Fruit fly (Drosophila melanogaster) whole organism, prepupa: Measurements from ENCODE around the gene Nf-YA.

ENCODE experiments used
- CG10631 ChIP-seq: fragments of 200-800 bp; sonication (Bioruptor generic); optimal IDR thresholded peaks from 2 replicates; lab custom pipeline; 2016; ENCODE audit warnings: missing biosample characterization, missing genetic modification characterization
- CG10669 ChIP-seq: fragments of 200-800 bp; sonication (Bioruptor generic); optimal IDR thresholded peaks from 3 replicates; lab custom pipeline; 2018; ENCODE audit warnings: missing biosample characterization, mild to moderate bottlenecking, missing genetic modification characterization, moderate library complexity
- CG11294 ChIP-seq: fragments of 200-800 bp; sonication (Bioruptor generic); IDR thresholded peaks from 2 replicates; pipeline ENCODE4 v1.3.6; 2022; ENCODE audit warnings: missing biosample characterization, missing genetic modification characterization
- CG11762 ChIP-seq: fragments of 200-800 bp; sonication (Bioruptor generic); optimal IDR thresholded peaks from 3 replicates; lab custom pipeline; 2016; ENCODE audit warnings: missing biosample characterization, missing genetic modification characterization; ENCODE audit not compliant: insufficient read depth
- CG11902 ChIP-seq: fragments of 200-800 bp; sonication (Bioruptor generic); optimal IDR thresholded peaks from 3 replicates; lab custom pipeline; 2016; ENCODE audit warnings: missing biosample characterization, missing genetic modification characterization
- CG15336 ChIP-seq: fragments of 200-800 bp; sonication (Bioruptor generic); IDR thresholded peaks from 2 replicates; pipeline ENCODE4 v1.3.6; 2022; ENCODE audit warnings: missing biosample characterization, missing genetic modification characterization
- CG1621 ChIP-seq: fragments of 200-800 bp; sonication (Bioruptor generic); optimal IDR thresholded peaks from 3 replicates; lab custom pipeline; 2018; ENCODE audit warnings: missing biosample characterization, mild to moderate bottlenecking, missing genetic modification characterization
- CG16779 ChIP-seq: fragments of 200-800 bp; sonication (Bioruptor generic); optimal IDR thresholded peaks from 3 replicates; lab custom pipeline; 2017; ENCODE audit warnings: missing biosample characterization, mild to moderate bottlenecking, missing genetic modification characterization
- CG3032 ChIP-seq: fragments of 200-800 bp; optimal IDR thresholded peaks from 2 replicates; lab custom pipeline; 2019; ENCODE audit warnings: missing biosample characterization, mild to moderate bottlenecking, missing genetic modification characterization, moderate library complexity
- CG31627 ChIP-seq: fragments of 200-800 bp; sonication (Bioruptor generic); optimal IDR thresholded peaks from 3 replicates; lab custom pipeline; 2016; ENCODE audit warnings: missing biosample characterization, missing genetic modification characterization
- CG32006 ChIP-seq: fragments of 200-800 bp; sonication (Bioruptor generic); optimal IDR thresholded peaks from 3 replicates; lab custom pipeline; 2017; ENCODE audit warnings: missing biosample characterization, mild to moderate bottlenecking, missing genetic modification characterization
- CG34406 ChIP-seq: fragments of 200-800 bp; sonication (Bioruptor generic); optimal IDR thresholded peaks from 3 replicates; lab custom pipeline; 2016; ENCODE audit warnings: missing biosample characterization, missing genetic modification characterization
- CG3919 ChIP-seq: fragments of 200-800 bp; sonication (Bioruptor generic); optimal IDR thresholded peaks from 3 replicates; lab custom pipeline; 2016; ENCODE audit warnings: missing biosample characterization, missing genetic modification characterization
- CG4318 ChIP-seq: fragments of 200-800 bp; sonication (Bioruptor generic); optimal IDR thresholded peaks from 3 replicates; lab custom pipeline; 2017; ENCODE audit warnings: missing biosample characterization, mild to moderate bottlenecking, missing genetic modification characterization
- CG6276 ChIP-seq: fragments of 200-800 bp; sonication (Bioruptor generic); optimal IDR thresholded peaks from 2 replicates; lab custom pipeline; 2017; ENCODE audit warnings: missing biosample characterization, mild to moderate bottlenecking, missing genetic modification characterization
- CG6792 ChIP-seq: fragments of 200-800 bp; sonication (Bioruptor generic); optimal IDR thresholded peaks from 3 replicates; lab custom pipeline; 2016; ENCODE audit warnings: missing biosample characterization, missing genetic modification characterization
- CG6808 ChIP-seq: fragments of 200-800 bp; sonication (Bioruptor generic); optimal IDR thresholded peaks from 3 replicates; lab custom pipeline; 2017; ENCODE audit warnings: missing biosample characterization, missing genetic modification characterization, mild to moderate bottlenecking, moderate library complexity, missing genetic modification reagents
- CG6854 ChIP-seq: fragments of 200-800 bp; sonication (Bioruptor generic); optimal IDR thresholded peaks from 2 replicates; lab custom pipeline; 2017; ENCODE audit warnings: missing biosample characterization, mild to moderate bottlenecking, missing genetic modification characterization
- CG7368 ChIP-seq: fragments of 200-800 bp; sonication (Bioruptor generic); optimal IDR thresholded peaks from 3 replicates; lab custom pipeline; 2016; ENCODE audit warnings: missing biosample characterization, missing genetic modification characterization
- CG8119 ChIP-seq: fragments of 200-800 bp; sonication (Bioruptor generic); IDR thresholded peaks from 3 replicates; pipeline ENCODE4 v1.3.6; 2022; ENCODE audit warnings: missing biosample characterization, missing genetic modification characterization
- CG8319 ChIP-seq: fragments of 200-800 bp; sonication (Bioruptor generic); optimal IDR thresholded peaks from 3 replicates; lab custom pipeline; 2016; ENCODE audit warnings: missing biosample characterization, missing genetic modification characterization
- CG8632 ChIP-seq: fragments of 200-800 bp; sonication (Bioruptor generic); optimal IDR thresholded peaks from 3 replicates; lab custom pipeline; 2016; ENCODE audit warnings: missing biosample characterization, missing genetic modification characterization
- CG9139 ChIP-seq: fragments of 200-800 bp; sonication (Bioruptor generic); optimal IDR thresholded peaks from 3 replicates; lab custom pipeline; 2017; ENCODE audit warnings: missing biosample characterization, mild to moderate bottlenecking, missing genetic modification characterization
- Eip75B ChIP-seq: fragments of 200-800 bp; sonication (Bioruptor generic); optimal IDR thresholded peaks from 3 replicates; lab custom pipeline; 2016; ENCODE audit warnings: missing biosample characterization, missing genetic modification characterization
- Eip78C ChIP-seq: fragments of 200-800 bp; sonication (Bioruptor generic); peaks from one replicate; lab custom pipeline; 2016; ENCODE audit warnings: missing biosample characterization, missing genetic modification characterization
- Eip93F ChIP-seq: fragments of 200-800 bp; sonication (Bioruptor generic); optimal IDR thresholded peaks from 2 replicates; lab custom pipeline; 2016; ENCODE audit warnings: missing biosample characterization, mild to moderate bottlenecking, missing genetic modification characterization
- Ets21C ChIP-seq: fragments of 200-800 bp; sonication (Bioruptor generic); optimal IDR thresholded peaks from 3 replicates; lab custom pipeline; 2016; ENCODE audit warnings: missing biosample characterization, missing genetic modification characterization
- Ets96B ChIP-seq: fragments of 200-800 bp; optimal IDR thresholded peaks from 2 replicates; lab custom pipeline; 2019; ENCODE audit warnings: missing biosample characterization, mild to moderate bottlenecking, missing genetic modification characterization, moderate library complexity
- Hr38 ChIP-seq: sonication (Bioruptor generic); optimal IDR thresholded peaks from 2 replicates; lab custom pipeline; 2016; ENCODE audit warnings: missing biosample characterization, missing genetic modification characterization
- Hr4 ChIP-seq: fragments of 200-800 bp; sonication (Bioruptor generic); optimal IDR thresholded peaks from 3 replicates; lab custom pipeline; 2016; ENCODE audit warnings: missing biosample characterization, missing genetic modification characterization
- Lpt ChIP-seq: fragments of 200-800 bp; sonication (Bioruptor generic); optimal IDR thresholded peaks from 3 replicates; lab custom pipeline; 2016; ENCODE audit warnings: missing biosample characterization, missing genetic modification characterization
- Met ChIP-seq: fragments of 200-800 bp; sonication (Bioruptor generic); optimal IDR thresholded peaks from 3 replicates; lab custom pipeline; 2016; ENCODE audit warnings: missing biosample characterization, missing genetic modification characterization
- OdsH ChIP-seq: fragments of 200-800 bp; sonication (Bioruptor generic); optimal IDR thresholded peaks from 3 replicates; lab custom pipeline; 2016; ENCODE audit warnings: missing biosample characterization, missing genetic modification characterization
- Sox102F ChIP-seq: fragments of 200-800 bp; sonication (Bioruptor generic); optimal IDR thresholded peaks from 2 replicates; lab custom pipeline; 2016; ENCODE audit warnings: missing biosample characterization, mild to moderate bottlenecking, missing genetic modification characterization
- achi ChIP-seq: fragments of 200-800 bp; sonication (Bioruptor generic); optimal IDR thresholded peaks from 3 replicates; lab custom pipeline; 2016; ENCODE audit warnings: missing biosample characterization, missing genetic modification characterization
- acj6 ChIP-seq: fragments of 200-800 bp; sonication (Bioruptor generic); optimal IDR thresholded peaks from 3 replicates; lab custom pipeline; 2016; ENCODE audit warnings: missing biosample characterization, missing genetic modification characterization
- dac ChIP-seq: fragments of 200-800 bp; sonication (Bioruptor generic); optimal IDR thresholded peaks from 2 replicates; lab custom pipeline; 2017; ENCODE audit warnings: missing biosample characterization, mild to moderate bottlenecking, missing genetic modification characterization
- dsx ChIP-seq: fragments of 200-800 bp; optimal IDR thresholded peaks from 3 replicates; lab custom pipeline; 2019; ENCODE audit warnings: missing biosample characterization, mild to moderate bottlenecking, missing genetic modification characterization, moderate library complexity; ENCODE audit not compliant: poor library complexity, severe bottlenecking
- eg ChIP-seq: fragments of 200-800 bp; sonication (Bioruptor generic); IDR thresholded peaks from 3 replicates; pipeline ENCODE4 v1.3.6; 2022; ENCODE audit warnings: missing biosample characterization, missing genetic modification characterization
- esn ChIP-seq: fragments of 200-800 bp; sonication (Bioruptor generic); optimal IDR thresholded peaks from 2 replicates; lab custom pipeline; 2016; ENCODE audit warnings: missing biosample characterization, mild to moderate bottlenecking, missing genetic modification characterization, moderate library complexity
- fd59A ChIP-seq: fragments of 200-800 bp; sonication (Bioruptor generic); optimal IDR thresholded peaks from 2 replicates; lab custom pipeline; 2017; ENCODE audit warnings: missing biosample characterization, mild to moderate bottlenecking, missing genetic modification characterization, missing genetic modification reagents
- fd85E ChIP-seq: fragments of 200-800 bp; sonication (Bioruptor generic); optimal IDR thresholded peaks from 3 replicates; lab custom pipeline; 2016; ENCODE audit warnings: missing biosample characterization, missing genetic modification characterization
- fkh ChIP-seq: fragments of 200-800 bp; sonication (Bioruptor generic); optimal IDR thresholded peaks from 3 replicates; lab custom pipeline; 2017; ENCODE audit warnings: missing biosample characterization, mild to moderate bottlenecking, missing genetic modification characterization, moderate library complexity
- net ChIP-seq: fragments of 200-800 bp; sonication (Bioruptor generic); optimal IDR thresholded peaks from 3 replicates; lab custom pipeline; 2016; ENCODE audit warnings: missing biosample characterization, missing genetic modification characterization
- pdm3 ChIP-seq: fragments of 200-800 bp; sonication (Bioruptor generic); optimal IDR thresholded peaks from 3 replicates; lab custom pipeline; 2016; ENCODE audit warnings: missing biosample characterization, missing genetic modification characterization
- salr ChIP-seq, 2 experiments: fragments of 200-800 bp; sonication (Bioruptor generic); optimal IDR thresholded peaks; 3 replicates each; lab custom pipeline; 2016 to 2018; ENCODE audit warnings: missing biosample characterization in 2 of 2, missing genetic modification characterization in 2 of 2, mild to moderate bottlenecking in 1 of 2
- spab ChIP-seq: fragments of 200-800 bp; sonication (Bioruptor generic); optimal IDR thresholded peaks from 2 replicates; lab custom pipeline; 2017; ENCODE audit warnings: missing biosample characterization, mild to moderate bottlenecking, missing genetic modification characterization, missing genetic modification reagents
- svp ChIP-seq: fragments of 200-800 bp; sonication (Bioruptor generic); peaks from one replicate; lab custom pipeline; 2016; ENCODE audit warnings: missing biosample characterization, missing genetic modification characterization
- topi ChIP-seq: fragments of 200-800 bp; sonication (Bioruptor generic); optimal IDR thresholded peaks from 3 replicates; lab custom pipeline; 2016; ENCODE audit warnings: missing biosample characterization, missing genetic modification characterization
- vri ChIP-seq: fragments of 200-800 bp; sonication (Bioruptor generic); optimal IDR thresholded peaks from 3 replicates; lab custom pipeline; 2016; ENCODE audit warnings: missing biosample characterization, mild to moderate bottlenecking, missing genetic modification characterization

Nf-YA gene

DNA sequence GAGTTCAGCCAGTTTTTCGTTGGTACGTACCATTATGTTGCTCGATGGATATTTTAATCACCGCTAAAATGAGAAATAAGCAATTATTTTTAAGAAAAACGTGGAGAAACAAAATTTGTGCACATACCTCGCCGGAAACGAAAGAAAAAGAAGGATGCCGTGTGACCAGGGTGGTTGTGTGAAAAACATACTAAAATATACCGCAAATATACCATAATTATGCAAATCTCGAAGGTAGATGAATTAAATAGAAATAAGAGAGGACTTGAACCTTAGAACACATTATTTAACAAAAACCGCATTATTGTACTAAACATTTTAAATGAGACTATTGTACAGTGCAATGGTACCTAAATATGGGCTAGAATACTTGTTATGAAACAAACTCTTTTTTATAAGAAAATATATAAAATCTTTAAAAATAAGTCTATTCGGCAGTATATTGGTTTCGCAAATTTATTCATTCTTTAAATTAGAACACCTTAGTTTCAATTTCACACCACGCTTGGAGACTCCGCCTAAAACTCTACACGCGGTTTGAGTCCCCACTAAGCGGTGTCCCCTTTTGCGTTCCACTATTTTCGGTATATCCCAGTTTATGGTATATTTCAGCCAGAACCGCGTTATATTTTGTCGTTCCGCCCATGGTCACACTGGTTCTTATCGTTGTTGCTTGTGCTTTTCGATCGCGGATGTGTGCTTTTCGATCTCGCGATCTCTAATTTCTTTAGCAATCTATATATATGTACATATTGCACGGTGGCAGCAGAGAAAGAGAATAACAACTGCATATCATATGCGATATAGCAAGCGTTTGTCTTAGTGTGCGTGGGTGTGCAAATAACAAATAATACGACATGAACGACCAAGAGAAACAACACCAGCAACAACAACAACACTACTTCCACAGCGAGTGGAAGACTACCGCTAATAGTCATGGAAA lies 12.1 kb downstream of the Nf-YA start, which contains the start of the genes RpS17 and MTF-1:
TSS of gene RpS17 (minus strand) at position 157 of the 943 bp plus-strand sequence.
TSS of gene MTF-1 (plus strand) at position 648 of the 943 bp plus-strand sequence.
- peak; percentile 6 for TF ChIP-seq Ets96B (tag; lab: Kevin White, UChicago)
- TF ChIP-seq Hr4 (GFP tag; lab: Kevin White, UChicago) = no peak
- no peak for TF ChIP-seq CG4318 (GFP tag; lab: Kevin White, UChicago)
- TF ChIP-seq CG11762 = no peak
- peak; percentile 63 for TF ChIP-seq CG3919 (GFP tag; lab: Kevin White, UChicago)
- peak; percentile 54 for TF ChIP-seq topi
- TF ChIP-seq Hr38 = no peak
- TF ChIP-seq CG15336 (GFP tag; lab: Robert Waterston, UW) = 0 out of 2 replicates have a peak, but pooled peaks have one; percentile 26
- TF ChIP-seq spab (GFP tag; lab: Kevin White, UChicago) = no peak
- TF ChIP-seq esn = peak; percentile 72
- TF ChIP-seq CG16779 (tag; lab: Kevin White, UChicago) = peak; percentile 28
- no peak for TF ChIP-seq Lpt (GFP tag; lab: Kevin White, UChicago)
- TF ChIP-seq Sox102F (GFP tag; lab: Kevin White, UChicago) = peak; percentile 59
- TF ChIP-seq CG6808 (GFP tag; lab: Kevin White, UChicago) = peak; percentile 32
- peak; percentile 48 for TF ChIP-seq achi (GFP tag; lab: Kevin White, UChicago)
- TF ChIP-seq fkh (GFP tag; lab: Kevin White, UChicago) = no peak
- no peak for TF ChIP-seq CG3032 (tag; lab: Kevin White, UChicago)
- TF ChIP-seq fd59A (GFP tag; lab: Kevin White, UChicago) = no peak
- TF ChIP-seq Eip75B (GFP tag; lab: Kevin White, UChicago) = peak; percentile 50
- peak; percentile 11 for TF ChIP-seq dsx (GFP tag; lab: Kevin White, UChicago)
- no peak for TF ChIP-seq CG10631 (GFP tag; lab: Kevin White, UChicago)
- peak; percentile 24 for TF ChIP-seq CG10669 (GFP tag; lab: Kevin White, UChicago)
- TF ChIP-seq CG8319 (GFP tag; lab: Kevin White, UChicago) = no peak
- TF ChIP-seq CG6792 (GFP tag; lab: Kevin White, UChicago) = peak; percentile 34
- TF ChIP-seq CG1621 (tag; lab: Kevin White, UChicago) = peak; percentile 53
- no peak for TF ChIP-seq CG11294 (GFP tag; lab: Robert Waterston, UW)
- TF ChIP-seq CG31627 (GFP tag; lab: Kevin White, UChicago) = peak; percentile 35
- TF ChIP-seq Met (GFP tag; lab: Kevin White, UChicago) = peak; percentile 67
- peak; percentile 40; the same call in 1 of the 3 replicates for TF ChIP-seq CG8119 (GFP tag; lab: Robert Waterston, UW)
- peak; percentile 18 for TF ChIP-seq CG8632 (GFP tag; lab: Kevin White, UChicago)
- TF ChIP-seq OdsH (GFP tag; lab: Kevin White, UChicago) = peak; percentile 34
- TF ChIP-seq dac (GFP tag; lab: Kevin White, UChicago) = no peak
- TF ChIP-seq svp (GFP tag; lab: Kevin White, UChicago) = peak; percentile 77
- TF ChIP-seq salr (GFP tag; optimal IDR thresholded peaks at IDR 0.05; lab: Kevin White, UChicago) = peak in 1 of 2 experiments; percentile 56
- TF ChIP-seq fd85E (GFP tag; lab: Kevin White, UChicago) = no peak
- TF ChIP-seq CG6276 = no peak
- peak; percentile 40 for TF ChIP-seq pdm3 (GFP tag; lab: Kevin White, UChicago)
- TF ChIP-seq CG11902 (GFP tag; lab: Kevin White, UChicago) = no peak
- TF ChIP-seq net = peak; percentile 47
- TF ChIP-seq CG7368 = peak; percentile 11
- peak; percentile 75 for TF ChIP-seq Eip78C (GFP tag; lab: Kevin White, UChicago)
- TF ChIP-seq vri = peak; percentile 69
- TF ChIP-seq CG34406 (GFP tag; lab: Kevin White, UChicago) = peak; percentile 54
- peak; percentile 82 for TF ChIP-seq CG6854 (GFP tag; lab: Kevin White, UChicago)
- no peak for TF ChIP-seq Eip93F (GFP tag; lab: Kevin White, UChicago)
- peak; percentile 55 for TF ChIP-seq acj6 (GFP tag; lab: Kevin White, UChicago)
- no peak for TF ChIP-seq CG32006 (GFP tag; lab: Kevin White, UChicago)
- TF ChIP-seq eg (GFP tag; lab: Robert Waterston, UW) = peak; percentile 59
- TF ChIP-seq Ets21C (GFP tag; lab: Kevin White, UChicago) = no peak
- TF ChIP-seq CG9139 = peak; percentile 57
